Worm (Caenorhabditis elegans) whole organism, young adult: ENCODE results near the gene pat-12.

Source experiments
- D2030.7 ChIP-seq: fragments of 200-800 bp; sonication (Bioruptor generic); IDR thresholded peaks from 2 replicates; pipeline ENCODE4 v1.3.6; 2022; ENCODE audit warnings: missing genetic modification reagents, missing genetic modification characterization, missing compliant biosample characterization
- F23B12.7 ChIP-seq: sonication (generic microtip); optimal IDR thresholded peaks from 2 replicates; lab custom pipeline; 2017; ENCODE audit warnings: missing genetic modification characterization, mild to moderate bottlenecking, missing compliant biosample characterization, antibody characterized with exemption, moderate library complexity; ENCODE audit not compliant: insufficient read depth
- F37B4.10 ChIP-seq: fragments of 200-800 bp; sonication (Bioruptor generic); IDR thresholded peaks from 2 replicates; pipeline ENCODE4 v1.3.6; 2022; ENCODE audit warnings: missing genetic modification characterization, missing compliant biosample characterization
- F52B5.7 ChIP-seq: sonication (generic microtip); optimal IDR thresholded peaks from 2 replicates; lab custom pipeline; 2016; ENCODE audit warnings: mild to moderate bottlenecking, missing genetic modification characterization, missing compliant biosample characterization
- K12H6.12 ChIP-seq: fragments of 200-800 bp; sonication (Bioruptor generic); optimal IDR thresholded peaks from 2 replicates; lab custom pipeline; 2018; ENCODE audit warnings: mild to moderate bottlenecking, missing genetic modification characterization, missing compliant biosample characterization
- T07F8.4 ChIP-seq: sonication (generic microtip); optimal IDR thresholded peaks from 2 replicates; lab custom pipeline; 2016; ENCODE audit warnings: mild to moderate bottlenecking, missing genetic modification characterization, moderate library complexity, missing compliant biosample characterization
- Y53F4B.3 ChIP-seq: fragments of 200-800 bp; sonication (Bioruptor generic); IDR thresholded peaks from 2 replicates; pipeline ENCODE4 v1.3.6; 2022; ENCODE audit warnings: missing genetic modification reagents, missing genetic modification characterization, missing compliant biosample characterization
- Y67H2A.10 ChIP-seq: fragments of 200-800 bp; sonication (Bioruptor generic); conservative IDR thresholded peaks from 2 replicates; pipeline ENCODE4 v1.3.6; 2022; ENCODE audit warnings: missing genetic modification reagents, missing genetic modification characterization, missing compliant biosample characterization
- ZK185.1 ChIP-seq: sonication (generic microtip); optimal IDR thresholded peaks from 2 replicates; lab custom pipeline; 2016; ENCODE audit warnings: mild to moderate bottlenecking, missing genetic modification characterization, missing compliant biosample characterization; ENCODE audit not compliant: poor library complexity, severe bottlenecking
- akir-1 ChIP-seq: fragments of 200-800 bp; sonication (Bioruptor generic); optimal IDR thresholded peaks from 2 replicates; lab custom pipeline; 2018; ENCODE audit warnings: mild to moderate bottlenecking, missing genetic modification characterization, moderate library complexity, missing compliant biosample characterization
- atf-7 ChIP-seq: sonication (generic microtip); optimal IDR thresholded peaks from 2 replicates; lab custom pipeline; 2017; ENCODE audit warnings: mild to moderate bottlenecking, missing genetic modification characterization, missing compliant biosample characterization
- athp-1 ChIP-seq: sonication (generic microtip); optimal IDR thresholded peaks from 2 replicates; lab custom pipeline; 2017; ENCODE audit warnings: mild to moderate bottlenecking, missing genetic modification characterization, missing compliant biosample characterization
- attf-3 ChIP-seq: fragments of 200-800 bp; sonication (Bioruptor generic); conservative IDR thresholded peaks from 2 replicates; pipeline ENCODE4 v1.3.6; 2022; ENCODE audit warnings: missing genetic modification reagents, missing genetic modification characterization, missing compliant biosample characterization
- attf-5 ChIP-seq: fragments of 200-800 bp; sonication (Bioruptor generic); optimal IDR thresholded peaks from 2 replicates; lab custom pipeline; 2018; ENCODE audit warnings: mild to moderate bottlenecking, missing genetic modification characterization, missing compliant biosample characterization
- bed-1 ChIP-seq: fragments of 200-800 bp; sonication (Bioruptor generic); IDR thresholded peaks from 2 replicates; pipeline ENCODE4 v1.3.6; 2022; ENCODE audit warnings: missing genetic modification reagents, missing genetic modification characterization, missing compliant biosample characterization
- bed-2 ChIP-seq: fragments of 200-800 bp; sonication (Bioruptor generic); IDR thresholded peaks from 2 replicates; pipeline ENCODE4 v1.3.6; 2022; ENCODE audit warnings: missing genetic modification reagents, missing genetic modification characterization, missing compliant biosample characterization
- cebp-2 ChIP-seq: fragments of 200-800 bp; sonication (Bioruptor generic); IDR thresholded peaks from 2 replicates; pipeline ENCODE4 v1.3.6; 2022; ENCODE audit warnings: missing genetic modification characterization, missing compliant biosample characterization
- ceh-40 ChIP-seq: fragments of 200-800 bp; sonication (Bioruptor generic); IDR thresholded peaks from 2 replicates; pipeline ENCODE4 v1.3.6; 2022; ENCODE audit warnings: missing genetic modification characterization, missing compliant biosample characterization
- egl-18 ChIP-seq: fragments of 200-800 bp; sonication (Bioruptor generic); IDR thresholded peaks from 2 replicates; pipeline ENCODE4 v1.3.6; 2022; ENCODE audit warnings: missing genetic modification reagents, missing genetic modification characterization, missing compliant biosample characterization
- egl-44 ChIP-seq: fragments of 200-800 bp; sonication (Bioruptor generic); IDR thresholded peaks from 2 replicates; pipeline ENCODE4 v1.3.6; 2022; ENCODE audit warnings: missing genetic modification reagents, missing genetic modification characterization, missing compliant biosample characterization
- ekl-4 ChIP-seq: fragments of 200-800 bp; sonication (Bioruptor generic); IDR thresholded peaks from 2 replicates; pipeline ENCODE4 v1.3.6; 2022; ENCODE audit warnings: missing genetic modification reagents, missing genetic modification characterization, missing compliant biosample characterization
- ets-4 ChIP-seq: fragments of 200-800 bp; sonication (Bioruptor generic); optimal IDR thresholded peaks from 2 replicates; lab custom pipeline; 2018; ENCODE audit warnings: mild to moderate bottlenecking, missing genetic modification characterization, missing compliant biosample characterization
- hlh-12 ChIP-seq: sonication (generic microtip); optimal IDR thresholded peaks from 2 replicates; lab custom pipeline; 2016; ENCODE audit warnings: missing genetic modification characterization, missing compliant biosample characterization
- hlh-26 ChIP-seq: fragments of 200-800 bp; sonication (Bioruptor generic); conservative IDR thresholded peaks from 2 replicates; pipeline ENCODE4 v1.3.6; 2022; ENCODE audit warnings: missing genetic modification reagents, missing genetic modification characterization, missing compliant biosample characterization
- let-607 ChIP-seq, 2 experiments: fragments of 200-800 bp in 1 of 2; sonication (Bioruptor generic) in 1 of 2; sonication (generic microtip) in 1 of 2; optimal IDR thresholded peaks; 2 replicates each; lab custom pipeline; 2016 to 2018; ENCODE audit warnings: mild to moderate bottlenecking in 2 of 2, missing compliant biosample characterization in 2 of 2, missing genetic modification characterization in 2 of 2, moderate library complexity in 2 of 2, missing genotype in 1 of 2
- lsl-1 ChIP-seq: fragments of 200-800 bp; sonication (Bioruptor generic); optimal IDR thresholded peaks from 2 replicates; lab custom pipeline; 2018; ENCODE audit warnings: mild to moderate bottlenecking, missing genetic modification characterization, moderate library complexity, missing compliant biosample characterization
- mcd-1 ChIP-seq: fragments of 200-800 bp; sonication (Bioruptor generic); IDR thresholded peaks from 2 replicates; pipeline ENCODE4 v1.3.6; 2022; ENCODE audit warnings: missing genetic modification reagents, missing genetic modification characterization, missing compliant biosample characterization
- nfya-1 ChIP-seq: sonication (generic microtip); optimal IDR thresholded peaks from 2 replicates; lab custom pipeline; 2017; ENCODE audit warnings: antibody characterized with exemption, missing compliant biosample characterization, missing genetic modification characterization, borderline replicate concordance; ENCODE audit not compliant: insufficient read depth
- nfyb-1 ChIP-seq: fragments of 200-800 bp; sonication (Bioruptor generic); IDR thresholded peaks from 2 replicates; pipeline ENCODE4 v1.3.6; 2022; ENCODE audit warnings: missing genetic modification reagents, missing genetic modification characterization, missing compliant biosample characterization
- nhr-179 ChIP-seq: sonication (generic microtip); optimal IDR thresholded peaks from 2 replicates; lab custom pipeline; 2016; ENCODE audit warnings: mild to moderate bottlenecking, missing genetic modification characterization, missing compliant biosample characterization
- pha-4 ChIP-seq: fragments of 150-350 bp; sonication (generic microtip); optimal IDR thresholded peaks from 2 replicates; lab custom pipeline; 2014; ENCODE audit warnings: missing biosample characterization, missing genetic modification reagents, missing genetic modification characterization
- repo-1 ChIP-seq: sonication (generic microtip); optimal IDR thresholded peaks from 2 replicates; lab custom pipeline; 2017; ENCODE audit warnings: mild to moderate bottlenecking, missing genetic modification characterization, missing compliant biosample characterization
- snpc-1.3 ChIP-seq: sonication (generic microtip); optimal IDR thresholded peaks from 2 replicates; lab custom pipeline; 2017; ENCODE audit warnings: missing genetic modification characterization, mild to moderate bottlenecking, missing compliant biosample characterization, antibody characterized with exemption, moderate library complexity, missing genotype, missing genetic modification reagents; ENCODE audit not compliant: insufficient read depth
- snpc-3.4 ChIP-seq: sonication (generic microtip); optimal IDR thresholded peaks from 2 replicates; lab custom pipeline; 2017; ENCODE audit warnings: missing genetic modification characterization, mild to moderate bottlenecking, missing compliant biosample characterization, antibody characterized with exemption, moderate library complexity, missing genotype, missing genetic modification reagents
- sptf-2 ChIP-seq: fragments of 200-800 bp; sonication (Bioruptor generic); optimal IDR thresholded peaks from 2 replicates; lab custom pipeline; 2018; ENCODE audit warnings: mild to moderate bottlenecking, missing genetic modification characterization, missing compliant biosample characterization
- xnd-1 ChIP-seq: sonication (generic microtip); optimal IDR thresholded peaks from 2 replicates; lab custom pipeline; 2016; ENCODE audit warnings: missing genotype, missing genetic modification reagents, missing genetic modification characterization, missing compliant biosample characterization
- ztf-18 ChIP-seq: sonication (generic microtip); optimal IDR thresholded peaks from 2 replicates; lab custom pipeline; 2016; ENCODE audit warnings: missing genotype, mild to moderate bottlenecking, missing genetic modification characterization, missing compliant biosample characterization

The pat-12 gene

DNA sequence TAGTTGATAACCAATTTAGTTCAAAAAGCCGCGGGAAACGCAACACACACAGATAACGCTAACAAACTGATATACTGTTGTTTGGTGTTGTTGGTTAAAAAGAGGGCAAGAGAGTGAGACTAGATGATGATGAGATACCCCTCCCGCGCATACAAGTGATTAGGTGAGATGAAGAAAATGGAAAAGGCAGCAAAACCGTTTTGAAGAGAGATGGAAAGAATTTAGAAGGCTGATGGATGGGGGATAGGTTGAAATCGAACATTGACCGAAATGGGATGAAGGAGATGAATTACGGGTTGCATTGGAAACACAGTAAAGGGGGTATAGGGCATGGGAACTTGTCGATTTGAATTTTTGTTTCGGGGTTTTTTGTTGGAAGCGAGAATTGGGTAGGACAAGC lies 3.4 kb downstream of the pat-12 start:
- TF ChIP-seq K12H6.12 (tag; lab: Kevin White, UChicago) (no peak), attf-3 (GFP tag; lab: Robert Waterston, UW) (no peak), F52B5.7 (tag; lab: Kevin White, UChicago) (no peak), akir-1 (no peak), egl-44 (no peak), F37B4.10 (GFP tag; lab: Robert Waterston, UW) (no peak), lsl-1 (GFP tag; lab: Kevin White, UChicago) (no peak), ZK185.1 (tag; lab: Kevin White, UChicago) (no peak), cebp-2 (GFP tag; lab: Robert Waterston, UW) (no peak), atf-7 (tag; lab: Kevin White, UChicago) (no peak), ztf-18 (tag; lab: Kevin White, UChicago) (no peak), pha-4 (tag; lab: Kevin White, UChicago) (no peak), attf-5 (GFP tag; lab: Kevin White, UChicago) (no peak), F23B12.7 (no peak), nfya-1 (tag; lab: Kevin White, UChicago) (no peak), snpc-3.4 (tag; lab: Kevin White, UChicago) (no peak), bed-2 (no peak), ets-4 (GFP tag; lab: Kevin White, UChicago) (no peak), hlh-26 (GFP tag; lab: Robert Waterston, UW) (no peak)

DNA sequence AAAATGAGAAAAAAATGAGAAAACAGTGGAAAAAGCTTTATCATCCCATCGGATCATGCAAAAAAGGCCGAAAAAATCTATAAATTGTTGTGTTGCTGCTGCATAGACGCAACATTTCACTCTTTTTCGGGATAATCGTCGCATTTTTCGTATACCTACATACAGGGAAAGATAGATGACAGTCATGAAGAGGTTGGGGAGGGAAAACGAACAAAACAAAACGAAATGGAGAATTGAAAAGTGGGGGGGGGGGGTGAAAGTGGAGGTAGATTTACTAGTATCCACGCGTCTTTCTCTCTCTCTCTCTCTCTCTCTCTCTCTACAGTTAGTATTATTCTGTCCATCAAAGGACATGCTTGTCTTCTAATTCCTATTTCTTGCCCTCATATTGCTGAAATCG lies 7.8 kb downstream of the pat-12 start:
- no peak for TF ChIP-seq athp-1 (tag; lab: Kevin White, UChicago)
- TF ChIP-seq D2030.7, result no peak
- no peak for TF ChIP-seq let-607 (tag; optimal IDR thresholded peaks at IDR 0.05; lab: Kevin White, UChicago)
- TF ChIP-seq Y53F4B.3 (GFP tag; lab: Robert Waterston, UW), result no peak
- TF ChIP-seq ekl-4 (GFP tag; lab: Robert Waterston, UW), result no peak
- no peak for TF ChIP-seq hlh-12
- no peak for TF ChIP-seq xnd-1 (tag; lab: Kevin White, UChicago)

DNA sequence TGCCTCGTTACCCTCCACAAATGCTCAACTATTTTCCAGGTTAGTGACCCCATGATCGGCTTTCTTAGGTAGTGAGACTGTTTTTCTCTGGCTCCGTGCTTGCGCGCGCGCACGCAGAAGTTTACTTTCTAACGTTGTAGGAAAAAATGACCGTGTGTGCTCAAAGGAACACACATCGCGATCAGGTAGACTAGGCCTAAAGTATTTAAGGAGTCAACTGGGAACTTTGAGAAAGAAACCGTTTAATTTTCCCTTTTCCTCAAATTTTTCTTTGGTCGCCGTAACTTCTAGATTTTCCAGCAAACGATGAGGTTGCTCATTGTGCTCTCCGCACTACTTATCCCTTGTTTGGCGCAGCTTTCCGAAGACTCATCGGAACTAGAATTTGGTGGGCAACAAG lies 11.8 kb downstream of the pat-12 start, which contains the start of gene idpp-1:
Gene idpp-1 (plus strand): TSS at position 301 of the 400 bp plus-strand sequence.
- TF ChIP-seq repo-1 (no peak), ceh-40 (GFP tag; lab: Robert Waterston, UW) (no peak), nhr-179 (tag; lab: Kevin White, UChicago) (no peak), hlh-12 (no peak), snpc-1.3 (tag; lab: Kevin White, UChicago) (no peak), bed-1 (GFP tag; lab: Robert Waterston, UW) (no peak), Y67H2A.10 (GFP tag; lab: Robert Waterston, UW) (no peak), egl-18 (GFP tag; lab: Robert Waterston, UW) (no peak), sptf-2 (GFP tag; lab: Kevin White, UChicago) (no peak), xnd-1 (tag; lab: Kevin White, UChicago) (no peak)
- TF ChIP-seq, all 124 proteins: peak for 0

DNA sequence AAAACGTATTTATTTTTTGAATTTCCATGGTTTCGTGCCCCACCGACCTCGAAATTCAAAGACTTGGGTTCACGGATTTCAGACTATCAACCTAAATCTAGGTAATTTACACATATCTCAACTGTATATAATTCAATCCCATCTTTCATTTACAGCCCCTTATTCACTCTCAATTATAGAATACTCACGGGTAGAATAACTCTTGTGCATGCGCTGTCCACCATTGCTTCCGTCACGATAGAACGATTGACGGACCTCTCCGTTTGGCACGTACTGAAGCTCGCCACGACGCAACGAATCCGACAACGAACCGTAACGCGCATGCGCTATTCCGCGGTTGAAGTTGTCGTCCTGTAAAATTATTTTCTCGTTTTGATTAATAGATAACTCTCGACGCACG lies 23.5 kb downstream of the pat-12 start:
- TF ChIP-seq bed-2 (no peak), T07F8.4 (tag; lab: Kevin White, UChicago) (no peak), mcd-1 (GFP tag; lab: Robert Waterston, UW) (no peak), Y53F4B.3 (GFP tag; lab: Robert Waterston, UW) (no peak), snpc-1.3 (tag; lab: Kevin White, UChicago) (no peak), atf-7 (tag; lab: Kevin White, UChicago) (no peak), nfyb-1 (no peak)
- TF ChIP-seq, all 124 proteins: peak for 0
